Worm (Caenorhabditis elegans) whole organism, young adult: ENCODE data around the gene T28C6.11.

ENCODE experiments used
- cebp-2 ChIP-seq: fragments of 200-800 bp; sonication (Bioruptor generic); IDR thresholded peaks from 2 replicates; pipeline ENCODE4 v1.3.6; 2022; ENCODE audit warnings: missing genetic modification characterization, missing compliant biosample characterization
- unc-130 ChIP-seq: sonication (generic microtip); optimal IDR thresholded peaks from 2 replicates; lab custom pipeline; 2016; ENCODE audit warnings: missing genetic modification reagents, missing genetic modification characterization, missing compliant biosample characterization

DNA sequence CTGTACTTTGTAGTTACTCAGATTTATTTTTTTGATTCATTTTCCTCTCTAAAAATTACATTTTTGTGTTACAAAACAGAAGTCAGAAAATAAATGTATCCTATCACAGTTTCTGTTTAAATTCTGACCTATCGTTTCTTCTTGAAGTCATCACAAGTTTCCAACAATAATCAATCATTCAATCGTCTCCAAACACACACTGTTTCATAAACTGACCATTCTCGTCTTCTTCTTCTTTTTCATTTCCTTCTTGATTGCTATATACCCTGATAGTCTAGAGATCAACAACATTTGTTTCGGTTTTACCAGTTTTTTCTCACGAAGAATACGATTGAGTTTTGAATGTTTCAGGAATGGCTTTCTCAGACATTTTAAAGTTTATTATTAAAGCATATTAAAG, 24.9 kb downstream of the T28C6.11 start:
- TF ChIP-seq unc-130 (GFP tag; lab: Kevin White, UChicago) (no peak), cebp-2 (GFP tag; lab: Robert Waterston, UW) (no peak)
